Worm (Caenorhabditis elegans) whole organism, L1 larva: ENCODE data around the gene F53F4.11.

Experiments used
- dpl-1 ChIP-seq, 3 experiments: fragments of 150-350 bp in 2 of 3; sonication (generic microtip) in 1 of 3; optimal IDR thresholded peaks; 2 replicates each; lab custom pipeline; 2014 to 2017; ENCODE audit warnings: missing biosample characterization in 3 of 3, missing genetic modification characterization in 3 of 3, missing genetic modification reagents in 3 of 3
- lin-15B ChIP-seq: fragments of 150-350 bp; sonication (generic microtip); optimal IDR thresholded peaks from 3 replicates; lab custom pipeline; 2014; ENCODE audit warnings: missing biosample characterization, missing genetic modification characterization
- lsy-2 ChIP-seq, 2 experiments: fragments of 150-350 bp; optimal IDR thresholded peaks; 2 replicates each; lab custom pipeline; 2014; ENCODE audit warnings: missing biosample characterization in 2 of 2, missing genetic modification characterization in 2 of 2
- mdl-1 ChIP-seq, 2 experiments: fragments of 150-350 bp; optimal IDR thresholded peaks; 2 replicates each; lab custom pipeline; 2014 to 2017; ENCODE audit warnings: missing biosample characterization in 2 of 2, missing genetic modification characterization in 2 of 2, inconsistent platforms in 1 of 2
- mep-1 ChIP-seq: fragments of 150-350 bp; optimal IDR thresholded peaks from 2 replicates; lab custom pipeline; 2014; ENCODE audit warnings: missing biosample characterization, missing genetic modification characterization
- nhr-28 ChIP-seq: fragments of 150-350 bp; optimal IDR thresholded peaks from 2 replicates; lab custom pipeline; 2014; ENCODE audit warnings: missing biosample characterization, missing genetic modification characterization
- swsn-7 ChIP-seq: sonication (generic microtip); optimal IDR thresholded peaks from 2 replicates; lab custom pipeline; 2016; ENCODE audit warnings: missing genetic modification characterization, missing compliant biosample characterization
- unc-86 ChIP-seq: sonication (generic microtip); optimal IDR thresholded peaks from 2 replicates; lab custom pipeline; 2016; ENCODE audit warnings: missing genetic modification characterization, missing compliant biosample characterization
- xbp-1 ChIP-seq: sonication (generic microtip); optimal IDR thresholded peaks from 2 replicates; lab custom pipeline; 2016; ENCODE audit warnings: missing genetic modification characterization, missing compliant biosample characterization

DNA sequence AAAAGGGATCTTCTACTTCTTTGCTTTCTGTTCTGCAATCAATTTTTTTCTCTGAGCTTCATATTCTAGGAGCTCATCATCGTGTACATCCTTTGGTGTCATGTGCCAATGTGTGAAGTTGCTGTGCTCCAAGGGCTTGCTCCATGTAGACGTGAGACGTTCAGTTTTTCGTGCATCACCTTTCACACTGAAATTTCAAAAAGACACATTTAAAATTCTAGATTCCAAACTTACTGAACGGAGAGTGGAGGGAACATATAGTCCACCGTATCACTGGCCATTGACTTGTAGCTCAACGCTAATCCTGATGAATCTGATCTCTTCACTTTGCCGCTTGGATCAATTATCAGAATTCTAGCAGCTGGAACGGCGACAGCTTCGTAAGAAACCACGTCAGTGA lies 26.5 kb upstream of the F53F4.11 start:
- TF ChIP-seq swsn-7 (tag; lab: Kevin White, UChicago) (no peak), lin-15B (tag; lab: Kevin White, UChicago) (no peak), xbp-1 (tag; lab: Kevin White, UChicago) (no peak), lsy-2 (tag; optimal IDR thresholded peaks at IDR 0.05; lab: Kevin White, UChicago) (no peak), nhr-28 (tag; lab: Kevin White, UChicago) (no peak), mep-1 (tag; lab: Kevin White, UChicago) (no peak), unc-86 (tag; lab: Kevin White, UChicago) (no peak), mdl-1 (tag; optimal IDR thresholded peaks at IDR 0.05; lab: Kevin White, UChicago) (no peak), dpl-1 (GFP tag; optimal IDR thresholded peaks at IDR 0.05; lab: Kevin White, UChicago) (no peak)
